Worm (Caenorhabditis elegans) whole organism, L4 larva: ENCODE data around the gene frpr-9.
A peak's percentile ranks its signal among the peaks of the same experiment; 100 is the strongest.

Source experiments
- D1046.2 ChIP-seq: fragments of 200-800 bp; sonication (Bioruptor generic); IDR thresholded peaks from 2 replicates; pipeline ENCODE4 v1.3.6; 2022; ENCODE audit warnings: missing genetic modification characterization, missing compliant biosample characterization
- F10B5.3 ChIP-seq: sonication (generic microtip); optimal IDR thresholded peaks from 2 replicates; lab custom pipeline; 2016; ENCODE audit warnings: mild to moderate bottlenecking, missing genetic modification characterization, missing compliant biosample characterization
- F37D6.2 ChIP-seq: sonication (generic microtip); optimal IDR thresholded peaks from 2 replicates; lab custom pipeline; 2016; ENCODE audit warnings: mild to moderate bottlenecking, missing genetic modification characterization, missing compliant biosample characterization
- F44E2.7 ChIP-seq: fragments of 200-800 bp; sonication (Bioruptor generic); IDR thresholded peaks from 2 replicates; pipeline ENCODE4 v2.1.2; 2022; ENCODE audit warnings: missing genetic modification characterization, missing compliant biosample characterization
- F49E8.2 ChIP-seq: sonication (generic microtip); optimal IDR thresholded peaks from 2 replicates; lab custom pipeline; 2016; ENCODE audit warnings: missing compliant biosample characterization, mild to moderate bottlenecking, missing genetic modification characterization, borderline replicate concordance
- R02D3.7 ChIP-seq: fragments of 150-350 bp; sonication (generic microtip); optimal IDR thresholded peaks from 3 replicates; lab custom pipeline; 2014; ENCODE audit warnings: missing biosample characterization, missing genetic modification characterization
- T26A8.4 ChIP-seq: fragments of 200-800 bp; sonication (Bioruptor generic); IDR thresholded peaks from 2 replicates; pipeline ENCODE4 v1.3.6; 2022; ENCODE audit warnings: missing genetic modification characterization, missing compliant biosample characterization
- Y48G9A.11 ChIP-seq: fragments of 200-800 bp; sonication (Bioruptor generic); IDR thresholded peaks from 2 replicates; pipeline ENCODE4 v1.3.6; 2022; ENCODE audit warnings: missing genetic modification reagents, missing genetic modification characterization, missing compliant biosample characterization
- Y5F2A.4 ChIP-seq: fragments of 200-800 bp; sonication (Bioruptor generic); optimal IDR thresholded peaks from 2 replicates; lab custom pipeline; 2018; ENCODE audit warnings: mild to moderate bottlenecking, missing genetic modification characterization, missing compliant biosample characterization
- Y75B8A.6 ChIP-seq: fragments of 200-800 bp; sonication (Bioruptor generic); IDR thresholded peaks from 2 replicates; pipeline ENCODE4 v1.3.6; 2022; ENCODE audit warnings: missing genetic modification reagents, missing genetic modification characterization, missing compliant biosample characterization
- ZK546.5 ChIP-seq, 2 experiments: sonication (generic microtip); optimal IDR thresholded peaks; 2 replicates each; lab custom pipeline; 2017; ENCODE audit warnings: missing biosample characterization in 2 of 2, missing genetic modification characterization in 2 of 2
- ceh-44 ChIP-seq: fragments of 200-800 bp; sonication (Bioruptor generic); IDR thresholded peaks from 2 replicates; pipeline ENCODE4 v1.3.6; 2022; ENCODE audit warnings: missing genetic modification reagents, missing genetic modification characterization, missing compliant biosample characterization
- ceh-62 ChIP-seq: sonication (generic microtip); optimal IDR thresholded peaks from 2 replicates; lab custom pipeline; 2017; ENCODE audit warnings: missing biosample characterization, missing genetic modification characterization
- cey-2 ChIP-seq: sonication (generic microtip); optimal IDR thresholded peaks from 3 replicates; lab custom pipeline; 2017; ENCODE audit warnings: missing genetic modification characterization, mild to moderate bottlenecking, missing compliant biosample characterization, antibody characterized with exemption, borderline replicate concordance; ENCODE audit not compliant: insufficient read depth
- ctbp-1 ChIP-seq: fragments of 200-800 bp; sonication (Bioruptor generic); IDR thresholded peaks from 2 replicates; pipeline ENCODE4 v1.3.6; 2022; ENCODE audit warnings: missing genetic modification reagents, missing genetic modification characterization, missing compliant biosample characterization
- daf-19 ChIP-seq: fragments of 200-800 bp; sonication (Bioruptor generic); conservative IDR thresholded peaks from 2 replicates; pipeline ENCODE4 v1.3.6; 2022; ENCODE audit warnings: missing genetic modification characterization, missing compliant biosample characterization
- dmd-6 ChIP-seq: fragments of 200-800 bp; sonication (Bioruptor generic); IDR thresholded peaks from 2 replicates; pipeline ENCODE4 v1.3.6; 2022; ENCODE audit warnings: missing genetic modification reagents, missing genetic modification characterization, missing compliant biosample characterization
- dmd-8 ChIP-seq: fragments of 200-800 bp; sonication (Bioruptor generic); IDR thresholded peaks from 2 replicates; pipeline ENCODE4 v1.3.6; 2022; ENCODE audit warnings: missing genetic modification characterization, missing compliant biosample characterization
- duxl-1 ChIP-seq: sonication (generic microtip); optimal IDR thresholded peaks from 2 replicates; lab custom pipeline; 2016; ENCODE audit warnings: mild to moderate bottlenecking, missing genetic modification characterization, moderate library complexity, missing compliant biosample characterization; ENCODE audit not compliant: poor library complexity
- dve-1 ChIP-seq: sonication (generic microtip); optimal IDR thresholded peaks from 2 replicates; lab custom pipeline; 2017; ENCODE audit warnings: antibody characterized with exemption, mild to moderate bottlenecking, missing genetic modification characterization, missing compliant biosample characterization; ENCODE audit not compliant: insufficient read depth
- egl-43 ChIP-seq: fragments of 200-800 bp; sonication (Bioruptor generic); IDR thresholded peaks from 2 replicates; pipeline ENCODE4 v1.3.6; 2022; ENCODE audit warnings: missing genetic modification reagents, missing genetic modification characterization, missing compliant biosample characterization
- hlh-11 ChIP-seq: fragments of 200-800 bp; sonication (Bioruptor generic); optimal IDR thresholded peaks from 2 replicates; lab custom pipeline; 2018; ENCODE audit warnings: mild to moderate bottlenecking, missing genetic modification characterization, missing compliant biosample characterization
- hlh-30 ChIP-seq: sonication (generic microtip); optimal IDR thresholded peaks from 2 replicates; lab custom pipeline; 2017; ENCODE audit warnings: antibody characterized with exemption, mild to moderate bottlenecking, missing genetic modification characterization, missing compliant biosample characterization; ENCODE audit not compliant: insufficient read depth
- lin-1 ChIP-seq: fragments of 200-800 bp; sonication (Bioruptor generic); IDR thresholded peaks from 2 replicates; pipeline ENCODE4 v1.3.6; 2022; ENCODE audit warnings: missing genetic modification reagents, missing genetic modification characterization, missing compliant biosample characterization
- lin-13 ChIP-seq: fragments of 150-350 bp; optimal IDR thresholded peaks from 2 replicates; lab custom pipeline; 2014; ENCODE audit warnings: missing biosample characterization, missing genetic modification reagents, missing genetic modification characterization
- lin-15B ChIP-seq: fragments of 150-350 bp; sonication (generic microtip); optimal IDR thresholded peaks from 3 replicates; lab custom pipeline; 2014; ENCODE audit warnings: missing biosample characterization, missing genetic modification characterization
- lsy-2 ChIP-seq, 2 experiments: fragments of 150-350 bp in 1 of 2; sonication (generic microtip) in 1 of 2; optimal IDR thresholded peaks; 2 replicates each; lab custom pipeline; 2014 to 2017; ENCODE audit warnings: missing biosample characterization in 2 of 2, missing genetic modification characterization in 2 of 2
- madf-5 ChIP-seq, 2 experiments: fragments of 200-800 bp; sonication (Bioruptor generic); IDR thresholded peaks; 2 replicates each; pipeline ENCODE4 v1.3.6; 2022; ENCODE audit warnings: missing compliant biosample characterization in 2 of 2, missing genetic modification characterization in 2 of 2
- mdt-29 ChIP-seq: fragments of 200-800 bp; sonication (Bioruptor generic); IDR thresholded peaks from 2 replicates; pipeline ENCODE4 v1.3.6; 2022; ENCODE audit warnings: missing genetic modification reagents, missing genetic modification characterization, missing compliant biosample characterization
- mep-1 ChIP-seq: fragments of 150-350 bp; sonication (generic microtip); optimal IDR thresholded peaks from 3 replicates; lab custom pipeline; 2014; ENCODE audit warnings: missing biosample characterization, missing genetic modification characterization
- nhr-10 ChIP-seq: fragments of 150-350 bp; optimal IDR thresholded peaks from 2 replicates; lab custom pipeline; 2014; ENCODE audit warnings: missing biosample characterization, missing genetic modification characterization
- nhr-102 ChIP-seq: sonication (generic microtip); optimal IDR thresholded peaks from 2 replicates; lab custom pipeline; 2016; ENCODE audit warnings: mild to moderate bottlenecking, missing genetic modification characterization, moderate library complexity, missing compliant biosample characterization
- nhr-11 ChIP-seq: fragments of 150-350 bp; optimal IDR thresholded peaks from 2 replicates; lab custom pipeline; 2014; ENCODE audit warnings: missing biosample characterization, missing genetic modification characterization
- nhr-25 ChIP-seq: sonication (generic microtip); optimal IDR thresholded peaks from 2 replicates; lab custom pipeline; 2017; ENCODE audit warnings: missing genetic modification characterization, mild to moderate bottlenecking, missing compliant biosample characterization, antibody characterized with exemption, moderate library complexity, borderline replicate concordance; ENCODE audit not compliant: insufficient read depth
- nhr-28 ChIP-seq: fragments of 150-350 bp; optimal IDR thresholded peaks from 2 replicates; lab custom pipeline; 2014; ENCODE audit warnings: missing biosample characterization, missing genetic modification characterization
- nhr-41 ChIP-seq: fragments of 200-800 bp; sonication (Bioruptor generic); IDR thresholded peaks from 2 replicates; pipeline ENCODE4 v1.3.6; 2022; ENCODE audit warnings: missing genetic modification reagents, missing genetic modification characterization, missing compliant biosample characterization
- nhr-48 ChIP-seq: sonication (generic microtip); optimal IDR thresholded peaks from 2 replicates; lab custom pipeline; 2016; ENCODE audit warnings: mild to moderate bottlenecking, missing genetic modification characterization, missing compliant biosample characterization
- nhr-76 ChIP-seq: fragments of 150-350 bp; optimal IDR thresholded peaks from 2 replicates; lab custom pipeline; 2014; ENCODE audit warnings: missing biosample characterization, missing genetic modification characterization
- nhr-77 ChIP-seq: fragments of 150-350 bp; optimal IDR thresholded peaks from 2 replicates; lab custom pipeline; 2014; ENCODE audit warnings: missing biosample characterization, missing genetic modification characterization
- pha-4 ChIP-seq, 2 experiments: fragments of 150-350 bp in 1 of 2; fragments of 200-800 bp in 1 of 2; sonication (Bioruptor generic) in 1 of 2; IDR thresholded peaks in 1 of 2; optimal IDR thresholded peaks in 1 of 2; 2 replicates each; pipeline versions ENCODE4 v1.3.6 to Lab custom; 2014 to 2022; ENCODE audit warnings: missing genetic modification characterization in 2 of 2, missing genetic modification reagents in 2 of 2, missing biosample characterization in 1 of 2, missing compliant biosample characterization in 1 of 2
- php-3 ChIP-seq: fragments of 200-800 bp; sonication (Bioruptor generic); IDR thresholded peaks from 2 replicates; pipeline ENCODE4 v1.3.6; 2022; ENCODE audit warnings: missing genetic modification reagents, missing genetic modification characterization, missing compliant biosample characterization
- pqm-1 ChIP-seq: sonication (generic microtip); optimal IDR thresholded peaks from 2 replicates; lab custom pipeline; 2017; ENCODE audit warnings: missing biosample characterization, missing genetic modification characterization
- sdz-12 ChIP-seq: fragments of 200-800 bp; sonication (Bioruptor generic); optimal IDR thresholded peaks from 2 replicates; lab custom pipeline; 2018; ENCODE audit warnings: mild to moderate bottlenecking, missing genetic modification characterization, missing compliant biosample characterization
- set-16 ChIP-seq: fragments of 200-800 bp; sonication (Bioruptor generic); IDR thresholded peaks from 2 replicates; pipeline ENCODE4 v1.3.6; 2022; ENCODE audit warnings: missing genetic modification reagents, missing genetic modification characterization, missing compliant biosample characterization
- spr-3 ChIP-seq: fragments of 200-800 bp; sonication (Bioruptor generic); optimal IDR thresholded peaks from 2 replicates; lab custom pipeline; 2018; ENCODE audit warnings: mild to moderate bottlenecking, missing genetic modification characterization, missing compliant biosample characterization
- tag-97 ChIP-seq: fragments of 200-800 bp; sonication (Bioruptor generic); IDR thresholded peaks from 2 replicates; pipeline ENCODE4 v1.3.6; 2022; ENCODE audit warnings: missing genetic modification characterization, missing compliant biosample characterization
- unc-130 ChIP-seq: sonication (generic microtip); optimal IDR thresholded peaks from 2 replicates; lab custom pipeline; 2016; ENCODE audit warnings: missing genetic modification reagents, missing genetic modification characterization, missing compliant biosample characterization
- vab-7 ChIP-seq: fragments of 200-800 bp; sonication (Bioruptor generic); IDR thresholded peaks from 2 replicates; pipeline ENCODE4 v1.3.6; 2022; ENCODE audit warnings: missing genetic modification reagents, missing genetic modification characterization, missing compliant biosample characterization
- ztf-11 ChIP-seq: fragments of 150-350 bp; optimal IDR thresholded peaks from 2 replicates; lab custom pipeline; 2014; ENCODE audit warnings: missing biosample characterization, missing genetic modification characterization

Gene frpr-9

DNA sequence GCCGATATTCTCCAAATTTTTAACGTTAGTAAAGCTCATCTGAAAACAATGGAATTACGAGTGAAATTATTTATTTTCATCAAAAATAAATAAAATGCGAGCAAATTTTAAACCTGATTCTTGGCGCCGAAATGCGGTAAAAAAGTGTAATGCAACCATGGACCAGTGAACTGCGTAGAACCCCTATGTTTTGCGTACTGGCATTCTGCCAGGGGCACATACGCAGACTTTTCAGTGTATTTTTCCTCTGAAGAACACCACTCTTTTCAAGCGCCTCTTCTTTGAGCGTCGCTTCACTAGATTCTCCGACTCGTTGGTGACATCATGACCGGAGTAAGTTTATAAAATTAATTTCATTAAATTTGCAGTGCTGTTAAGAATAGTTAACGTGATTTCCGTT is 26.4 kb upstream of the frpr-9 start, which contains the start of the genes ctf-4 and eef-1G (continued):
- TF ChIP-seq F10B5.3 (tag; lab: Kevin White, UChicago) (peak; percentile 79), vab-7 (peak; percentile 64), nhr-25 (peak; percentile 97), nhr-11 (tag; lab: Kevin White, UChicago) (peak; percentile 98), nhr-102 (tag; lab: Kevin White, UChicago) (peak; percentile 96), hlh-11 (tag; lab: Kevin White, UChicago) (peak; percentile 98), ZK546.5 (tag; optimal IDR thresholded peaks at IDR 0.05; lab: Kevin White, UChicago) (peak in 1 of 2 experiments; percentile 67), hlh-30 (peak; percentile 91), lsy-2 (tag; optimal IDR thresholded peaks at IDR 0.05; lab: Kevin White, UChicago) (peak; percentile 71 to 96), pha-4 (GFP tag; IDR thresholded peaks at IDR 0.05; lab: Robert Waterston, UW) (peak; percentile 92), pha-4 (tag; optimal IDR thresholded peaks at IDR 0.05; lab: Kevin White, UChicago) (peak; percentile 100), nhr-41 (GFP tag; lab: Robert Waterston, UW) (0 out of 2 replicates have a peak, but pooled peaks have one; percentile 23), ctbp-1 (GFP tag; lab: Robert Waterston, UW) (peak; percentile 92), ceh-44 (GFP tag; lab: Robert Waterston, UW) (no peak), nhr-77 (tag; lab: Kevin White, UChicago) (peak; percentile 98), D1046.2 (no peak), php-3 (GFP tag; lab: Robert Waterston, UW) (peak; percentile 82), tag-97 (GFP tag; lab: Robert Waterston, UW) (no peak), F37D6.2 (peak; percentile 86), ceh-62 (tag; lab: Kevin White, UChicago) (no peak), sdz-12 (GFP tag; lab: Kevin White, UChicago) (no peak), dmd-6 (GFP tag; lab: Robert Waterston, UW) (peak; percentile 98), madf-5 (GFP tag; IDR thresholded peaks at IDR 0.05; lab: Robert Waterston, UW) (no peak), daf-19 (GFP tag; lab: Robert Waterston, UW) (no peak), set-16 (GFP tag; lab: Robert Waterston, UW) (peak; percentile 31), duxl-1 (peak; percentile 92), cey-2 (no peak), lin-15B (tag; lab: Kevin White, UChicago) (peak; percentile 77), dve-1 (tag; lab: Kevin White, UChicago) (peak; percentile 98), egl-43 (GFP tag; lab: Robert Waterston, UW) (peak; percentile 60; the same call in 1 of the 2 replicates), mdt-29 (GFP tag; lab: Robert Waterston, UW) (peak; percentile 89), nhr-10 (tag; lab: Kevin White, UChicago) (peak; percentile 82), pqm-1 (tag; lab: Kevin White, UChicago) (peak; percentile 78), ztf-11 (tag; lab: Kevin White, UChicago) (no peak), F44E2.7 (GFP tag; lab: Robert Waterston, UW) (no peak), spr-3 (GFP tag; lab: Kevin White, UChicago) (peak; percentile 66), dmd-8 (peak; percentile 34; the same call in 1 of the 2 replicates), Y5F2A.4 (peak; percentile 28), R02D3.7 (no peak), mep-1 (tag; lab: Kevin White, UChicago) (peak; percentile 98), nhr-76 (tag; lab: Kevin White, UChicago) (peak; percentile 18), T26A8.4 (GFP tag; lab: Robert Waterston, UW) (peak; percentile 95), lin-13 (peak; percentile 92), F49E8.2 (peak; percentile 51), lin-1 (GFP tag; lab: Robert Waterston, UW) (peak; percentile 94), nhr-48 (tag; lab: Kevin White, UChicago) (peak; percentile 94), unc-130 (GFP tag; lab: Kevin White, UChicago) (peak; percentile 84), nhr-28 (peak; percentile 97), Y75B8A.6 (peak; percentile 73; the same call in 1 of the 2 replicates), Y48G9A.11 (peak; percentile 7; the same call in 1 of the 2 replicates)
